Fruit fly (Drosophila melanogaster) whole organism, embryonic: ENCODE data around the gene CG9360.

ENCODE experiments used
- BtbVII ChIP-seq: fragments of 200-800 bp; sonication (Bioruptor generic); optimal IDR thresholded peaks from 3 replicates; lab custom pipeline; 2017; ENCODE audit warnings: missing biosample characterization, mild to moderate bottlenecking, missing genetic modification characterization
- CG10321 ChIP-seq: fragments of 200-800 bp; sonication (Bioruptor generic); IDR thresholded peaks from 2 replicates; pipeline ENCODE4 v1.3.6; 2022; ENCODE audit warnings: missing biosample characterization, missing genetic modification characterization
- CG12104 ChIP-seq: fragments of 200-800 bp; sonication (Bioruptor generic); optimal IDR thresholded peaks from 3 replicates; lab custom pipeline; 2016; ENCODE audit warnings: missing biosample characterization, missing genetic modification characterization
- CG12155 ChIP-seq: fragments of 200-800 bp; sonication (Bioruptor generic); optimal IDR thresholded peaks from 3 replicates; lab custom pipeline; 2016; ENCODE audit warnings: missing biosample characterization, missing genetic modification characterization
- CG14441 ChIP-seq: fragments of 200-800 bp; sonication (Bioruptor generic); IDR thresholded peaks from 2 replicates; pipeline ENCODE4 v1.3.6; 2022; ENCODE audit warnings: missing biosample characterization, missing genetic modification characterization
- CG14860 ChIP-seq: fragments of 200-800 bp; sonication (Bioruptor generic); IDR thresholded peaks from 3 replicates; pipeline ENCODE4 v1.3.6; 2022; ENCODE audit warnings: missing biosample characterization, missing genetic modification characterization; ENCODE audit not compliant: partially characterized antibody
- CG17385 ChIP-seq: fragments of 200-800 bp; sonication (Bioruptor generic); optimal IDR thresholded peaks from 3 replicates; lab custom pipeline; 2018; ENCODE audit warnings: missing biosample characterization, mild to moderate bottlenecking, missing genetic modification characterization
- CG2116 ChIP-seq: fragments of 200-800 bp; sonication (Bioruptor generic); optimal IDR thresholded peaks from 3 replicates; lab custom pipeline; 2018; ENCODE audit warnings: missing biosample characterization, mild to moderate bottlenecking, missing genetic modification characterization
- CG2129 ChIP-seq: fragments of 200-800 bp; sonication (Bioruptor generic); IDR thresholded peaks from 2 replicates; pipeline ENCODE4 v1.3.6; 2022; ENCODE audit warnings: missing biosample characterization, missing genetic modification characterization; ENCODE audit not compliant: partially characterized antibody
- CG3163 ChIP-seq: fragments of 200-800 bp; sonication (Bioruptor generic); optimal IDR thresholded peaks from 3 replicates; lab custom pipeline; 2016; ENCODE audit warnings: missing biosample characterization, missing genetic modification characterization
- CG33213 ChIP-seq: fragments of 200-800 bp; sonication (Bioruptor generic); optimal IDR thresholded peaks from 3 replicates; lab custom pipeline; 2016; ENCODE audit warnings: missing biosample characterization, missing genetic modification characterization
- CG3847 ChIP-seq: fragments of 200-800 bp; sonication (Bioruptor generic); IDR thresholded peaks from 2 replicates; pipeline ENCODE4 v1.3.6; 2022; ENCODE audit warnings: missing biosample characterization, missing genetic modification characterization
- CG42726 ChIP-seq: fragments of 200-800 bp; sonication (Bioruptor generic); IDR thresholded peaks from 2 replicates; pipeline ENCODE4 v1.3.6; 2022; ENCODE audit warnings: missing biosample characterization, missing genetic modification characterization; ENCODE audit not compliant: partially characterized antibody
- CG4617 ChIP-seq: fragments of 200-800 bp; sonication (Bioruptor generic); optimal IDR thresholded peaks from 3 replicates; lab custom pipeline; 2016; ENCODE audit warnings: missing biosample characterization, missing genetic modification characterization, borderline replicate concordance
- CG4730 ChIP-seq: fragments of 200-800 bp; sonication (Bioruptor generic); IDR thresholded peaks from 2 replicates; pipeline ENCODE4 v1.3.6; 2022; ENCODE audit warnings: missing biosample characterization, missing genetic modification characterization
- CG7372 ChIP-seq: fragments of 200-800 bp; sonication (Bioruptor generic); IDR thresholded peaks from 2 replicates; pipeline ENCODE4 v1.3.6; 2022; ENCODE audit warnings: missing biosample characterization, missing genetic modification characterization
- CG7786 ChIP-seq: fragments of 200-800 bp; sonication (Bioruptor generic); optimal IDR thresholded peaks from 2 replicates; lab custom pipeline; 2016; ENCODE audit warnings: missing biosample characterization, missing genetic modification characterization
- CG8290 ChIP-seq, 3 experiments: fragments of 200-800 bp; sonication (Bioruptor generic); optimal IDR thresholded peaks; 2 replicates each; lab custom pipeline; 2016 to 2019; ENCODE audit warnings: missing biosample characterization in 3 of 3, missing genetic modification characterization in 3 of 3, mild to moderate bottlenecking in 2 of 3, moderate library complexity in 1 of 3
- CG8359 ChIP-seq: fragments of 200-800 bp; sonication (Bioruptor generic); optimal IDR thresholded peaks from 2 replicates; lab custom pipeline; 2017; ENCODE audit warnings: missing biosample characterization, mild to moderate bottlenecking, missing genetic modification characterization, borderline replicate concordance
- Camta ChIP-seq: fragments of 200-800 bp; sonication (Bioruptor generic); optimal IDR thresholded peaks from 2 replicates; lab custom pipeline; 2016; ENCODE audit warnings: missing biosample characterization, missing genetic modification characterization
- D19B ChIP-seq: fragments of 200-800 bp; sonication (Bioruptor generic); optimal IDR thresholded peaks from 2 replicates; lab custom pipeline; 2017; ENCODE audit warnings: missing biosample characterization, mild to moderate bottlenecking, missing genetic modification characterization
- Dek ChIP-seq: fragments of 200-800 bp; sonication (Bioruptor generic); optimal IDR thresholded peaks from 3 replicates; lab custom pipeline; 2019; ENCODE audit warnings: missing biosample characterization, mild to moderate bottlenecking, missing genetic modification characterization, moderate library complexity
- Hr39 ChIP-seq: fragments of >200 bp; optimal IDR thresholded peaks from 2 replicates; lab custom pipeline; 2017
- Hr51 ChIP-seq, 2 experiments: fragments of 200-800 bp; sonication (Bioruptor generic); optimal IDR thresholded peaks; 2 replicates in 1 of 2; 3 replicates in 1 of 2; lab custom pipeline; 2016 to 2018; ENCODE audit warnings: missing biosample characterization in 2 of 2, missing genetic modification characterization in 2 of 2, mild to moderate bottlenecking in 1 of 2, moderate library complexity in 1 of 2
- Meics ChIP-seq: fragments of 200-800 bp; sonication (Bioruptor generic); optimal IDR thresholded peaks from 2 replicates; lab custom pipeline; 2017; ENCODE audit warnings: missing biosample characterization, mild to moderate bottlenecking, missing genetic modification characterization
- Mes4 ChIP-seq: fragments of 200-800 bp; sonication (Bioruptor generic); optimal IDR thresholded peaks from 2 replicates; lab custom pipeline; 2016; ENCODE audit warnings: missing biosample characterization, missing genetic modification characterization
- Myb ChIP-seq: fragments of 200-800 bp; sonication (Bioruptor generic); optimal IDR thresholded peaks from 2 replicates; lab custom pipeline; 2016; ENCODE audit warnings: missing biosample characterization, missing genetic modification characterization
- NFAT ChIP-seq: fragments of 200-800 bp; sonication (Bioruptor generic); IDR thresholded peaks from 2 replicates; pipeline ENCODE4 v1.3.6; 2022; ENCODE audit warnings: missing biosample characterization, missing genetic modification characterization
- PHDP ChIP-seq: fragments of 200-800 bp; sonication (Bioruptor generic); optimal IDR thresholded peaks from 3 replicates; lab custom pipeline; 2018; ENCODE audit warnings: missing biosample characterization, mild to moderate bottlenecking, missing genetic modification characterization, moderate library complexity
- Side ChIP-seq: fragments of 200-800 bp; sonication (Bioruptor generic); optimal IDR thresholded peaks from 2 replicates; lab custom pipeline; 2016; ENCODE audit warnings: missing biosample characterization, missing genetic modification characterization
- ab ChIP-seq: fragments of 200-800 bp; sonication (Bioruptor generic); optimal IDR thresholded peaks from 2 replicates; lab custom pipeline; 2016; ENCODE audit warnings: missing biosample characterization, missing genetic modification characterization
- ara ChIP-seq: fragments of 200-800 bp; sonication (Bioruptor generic); IDR thresholded peaks from 2 replicates; pipeline ENCODE4 v1.3.6; 2022; ENCODE audit warnings: missing biosample characterization, missing genetic modification characterization
- chn ChIP-seq: fragments of 200-800 bp; sonication (Bioruptor generic); optimal IDR thresholded peaks from 2 replicates; lab custom pipeline; 2016; ENCODE audit warnings: missing biosample characterization, missing genetic modification characterization
- da ChIP-seq: fragments of 200-800 bp; sonication (Bioruptor generic); optimal IDR thresholded peaks from 2 replicates; lab custom pipeline; 2016; ENCODE audit warnings: missing biosample characterization, missing genetic modification characterization
- dimm ChIP-seq: fragments of 200-800 bp; sonication (Bioruptor generic); IDR thresholded peaks from 2 replicates; pipeline ENCODE4 v1.3.6; 2022; ENCODE audit warnings: missing biosample characterization, missing genetic modification characterization
- exex ChIP-seq: fragments of 200-800 bp; sonication (Bioruptor generic); optimal IDR thresholded peaks from 4 replicates; lab custom pipeline; 2018; ENCODE audit warnings: missing biosample characterization, mild to moderate bottlenecking, missing genetic modification characterization, moderate library complexity
- eyg ChIP-seq: fragments of 200-800 bp; sonication (Bioruptor generic); optimal IDR thresholded peaks from 3 replicates; lab custom pipeline; 2016; ENCODE audit warnings: missing biosample characterization, missing genetic modification characterization
- fu2 ChIP-seq: fragments of 200-800 bp; sonication (Bioruptor generic); optimal IDR thresholded peaks from 2 replicates; lab custom pipeline; 2016; ENCODE audit warnings: missing biosample characterization, missing genetic modification characterization
- gcm2 ChIP-seq: fragments of 200-800 bp; sonication (Bioruptor generic); optimal IDR thresholded peaks from 2 replicates; lab custom pipeline; 2016; ENCODE audit warnings: missing biosample characterization, missing genetic modification characterization
- inv ChIP-seq: fragments of 200-800 bp; sonication (Bioruptor generic); IDR thresholded peaks from 2 replicates; pipeline ENCODE4 v1.3.6; 2022; ENCODE audit warnings: missing biosample characterization, missing genetic modification characterization; ENCODE audit not compliant: partially characterized antibody
- lilli ChIP-seq: fragments of 200-800 bp; sonication (Bioruptor generic); optimal IDR thresholded peaks from 3 replicates; lab custom pipeline; 2016; ENCODE audit warnings: missing biosample characterization, missing genetic modification characterization
- mld ChIP-seq: fragments of 200-800 bp; sonication (Bioruptor generic); IDR thresholded peaks from 3 replicates; pipeline ENCODE4 v1.3.6; 2022; ENCODE audit warnings: missing biosample characterization, missing genetic modification characterization; ENCODE audit not compliant: partially characterized antibody
- nom ChIP-seq: fragments of 200-800 bp; sonication (Bioruptor generic); optimal IDR thresholded peaks from 2 replicates; lab custom pipeline; 2017; ENCODE audit warnings: missing biosample characterization, missing genetic modification characterization, mild to moderate bottlenecking, moderate library complexity, missing genetic modification reagents
- prd ChIP-seq, 3 experiments: fragments of >200 bp in 2 of 3; fragments of 200-800 bp in 1 of 3; sonication (Bioruptor generic) in 1 of 3; optimal IDR thresholded peaks in 2 of 3; IDR thresholded peaks in 1 of 3; 2 replicates in 2 of 3; 3 replicates in 1 of 3; pipeline versions ENCODE4 v1.3.6 to Lab custom; 2017 to 2022; ENCODE audit warnings: missing biosample characterization in 1 of 3, missing genetic modification characterization in 1 of 3
- salm ChIP-seq: fragments of 200-800 bp; sonication (Bioruptor generic); optimal IDR thresholded peaks from 2 replicates; lab custom pipeline; 2018; ENCODE audit warnings: missing biosample characterization, mild to moderate bottlenecking, missing genetic modification characterization
- sd ChIP-seq: fragments of 200-800 bp; sonication (Bioruptor generic); optimal IDR thresholded peaks from 3 replicates; lab custom pipeline; 2018; ENCODE audit warnings: missing biosample characterization, mild to moderate bottlenecking, missing genetic modification characterization, moderate library complexity
- unc-4 ChIP-seq: fragments of 200-800 bp; sonication (Bioruptor generic); IDR thresholded peaks from 2 replicates; pipeline ENCODE4 v1.3.6; 2022; ENCODE audit warnings: missing biosample characterization, missing genetic modification characterization; ENCODE audit not compliant: partially characterized antibody

Gene CG9360

dm6 chrX:11792415-11793328 is 28.3 kb upstream of the CG9360 start, which contains the start of gene CkIIbeta (continued):
- TF ChIP-seq CG7372 (GFP tag; lab: Robert Waterston, UW) (no peak), Dek (tag; lab: Kevin White, UChicago) (no peak), PHDP (tag; lab: Kevin White, UChicago) (no peak), CG8359 (no peak), CG7786 (GFP tag; lab: Kevin White, UChicago) (peak; percentile 49), unc-4 (peak; percentile 89), Camta (GFP tag; lab: Kevin White, UChicago) (peak; percentile 52), NFAT (GFP tag; lab: Robert Waterston, UW) (no peak), CG3163 (GFP tag; lab: Kevin White, UChicago) (peak; percentile 44), CG12155 (GFP tag; lab: Kevin White, UChicago) (peak; percentile 44), CG10321 (GFP tag; lab: Robert Waterston, UW) (no peak), CG2116 (GFP tag; lab: Kevin White, UChicago) (peak; percentile 98), Myb (peak; percentile 68), Hr51 (GFP tag; optimal IDR thresholded peaks at IDR 0.05; lab: Kevin White, UChicago) (peak in 1 of 2 experiments; percentile 15), CG8290 (GFP tag; optimal IDR thresholded peaks at IDR 0.05; lab: Kevin White, UChicago) (peak; percentile 84), CG8290 (tag; optimal IDR thresholded peaks at IDR 0.05; lab: Kevin White, UChicago) (peak in 1 of 2 experiments; percentile 83), Meics (GFP tag; lab: Kevin White, UChicago) (peak; percentile 13), Hr39 (lab: Kevin White, UChicago) (no peak), Side (peak; percentile 39), salm (tag; lab: Kevin White, UChicago) (no peak), exex (tag; lab: Kevin White, UChicago) (peak; percentile 61), dimm (GFP tag; lab: Robert Waterston, UW) (no peak), mld (GFP tag; lab: Robert Waterston, UW) (peak; percentile 92), CG3847 (GFP tag; lab: Robert Waterston, UW) (peak; percentile 78), eyg (no peak), inv (GFP tag; lab: Robert Waterston, UW) (peak; percentile 97), ara (GFP tag; lab: Robert Waterston, UW) (no peak), CG4730 (no peak), CG12104 (no peak), da (GFP tag; lab: Kevin White, UChicago) (peak; percentile 32), prd (optimal IDR thresholded peaks at IDR 0.05; lab: Kevin White, UChicago) (no peak), prd (GFP tag; IDR thresholded peaks at IDR 0.05; lab: Robert Waterston, UW) (peak; percentile 38; the same call in 1 of the 3 replicates), sd (peak; percentile 49), nom (peak; percentile 19), CG4617 (peak; percentile 82), CG33213 (GFP tag; lab: Kevin White, UChicago) (peak; percentile 75), BtbVII (GFP tag; lab: Kevin White, UChicago) (no peak), CG42726 (GFP tag; lab: Robert Waterston, UW) (peak; percentile 97), gcm2 (GFP tag; lab: Kevin White, UChicago) (peak; percentile 9), CG14860 (GFP tag; lab: Robert Waterston, UW) (peak; percentile 92), chn (GFP tag; lab: Kevin White, UChicago) (peak; percentile 4), D19B (GFP tag; lab: Kevin White, UChicago) (no peak), CG17385 (GFP tag; lab: Kevin White, UChicago) (peak; percentile 95), fu2 (GFP tag; lab: Kevin White, UChicago) (peak; percentile 62), Mes4 (GFP tag; lab: Kevin White, UChicago) (no peak), CG2129 (GFP tag; lab: Robert Waterston, UW) (peak; percentile 91), lilli (peak; percentile 63), CG14441 (peak; percentile 30; the same call in 1 of the 2 replicates), ab (GFP tag; lab: Kevin White, UChicago) (no peak)
